Worm (Caenorhabditis elegans) whole organism, L3 larva: ENCODE data around the gene bus-17.

Experiments used
- R02D3.7 ChIP-seq: fragments of 150-350 bp; optimal IDR thresholded peaks from 2 replicates; lab custom pipeline; 2014; ENCODE audit warnings: missing biosample characterization, missing genetic modification characterization
- ceh-28 ChIP-seq: fragments of 150-350 bp; optimal IDR thresholded peaks from 2 replicates; lab custom pipeline; 2014; ENCODE audit warnings: missing biosample characterization, missing genetic modification reagents, missing genetic modification characterization
- daf-12 ChIP-seq: fragments of 150-350 bp; optimal IDR thresholded peaks from 2 replicates; lab custom pipeline; 2014; ENCODE audit warnings: missing biosample characterization, missing genetic modification reagents, missing genetic modification characterization
- fos-1 ChIP-seq: fragments of 150-350 bp; optimal IDR thresholded peaks from 2 replicates; lab custom pipeline; 2014; ENCODE audit warnings: missing biosample characterization, missing genetic modification characterization
- mdl-1 ChIP-seq: fragments of 150-350 bp; optimal IDR thresholded peaks from 2 replicates; lab custom pipeline; 2014; ENCODE audit warnings: missing biosample characterization, missing genetic modification characterization
- mml-1 ChIP-seq: fragments of 150-350 bp; sonication (generic microtip); optimal IDR thresholded peaks from 3 replicates; lab custom pipeline; 2014; ENCODE audit warnings: missing biosample characterization, missing genetic modification characterization
- nfya-1 ChIP-seq: sonication (generic microtip); optimal IDR thresholded peaks from 2 replicates; lab custom pipeline; 2017; ENCODE audit warnings: missing genetic modification characterization, mild to moderate bottlenecking, missing compliant biosample characterization, antibody characterized with exemption, moderate library complexity; ENCODE audit not compliant: insufficient read depth
- nhr-28 ChIP-seq: fragments of 150-350 bp; optimal IDR thresholded peaks from 2 replicates; lab custom pipeline; 2014; ENCODE audit warnings: missing biosample characterization, missing genetic modification characterization
- snpc-4 ChIP-seq: fragments of 150-350 bp; optimal IDR thresholded peaks from 2 replicates; lab custom pipeline; 2014; ENCODE audit warnings: missing biosample characterization, missing genetic modification characterization

bus-17 gene

DNA sequence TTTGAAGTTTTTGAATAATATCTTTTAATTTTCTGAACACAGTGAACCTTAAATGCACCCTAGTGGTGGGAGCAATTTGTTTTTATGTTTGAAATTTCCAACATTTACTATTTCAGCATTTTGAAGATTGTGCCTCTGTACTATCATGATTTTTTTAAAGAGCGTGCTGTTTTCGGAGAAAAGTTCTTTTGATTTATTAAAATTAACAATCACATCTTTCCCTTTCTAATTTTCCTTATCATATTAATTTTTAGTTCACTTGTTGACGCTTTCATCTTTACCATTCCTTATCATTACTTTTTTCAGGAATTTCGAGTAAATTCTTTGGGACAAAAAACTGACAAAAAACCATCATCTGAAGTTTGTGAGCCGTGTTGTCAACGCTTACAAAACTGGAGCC lies 58.2 kb downstream of the bus-17 start, which contains the start of gene nhr-48:
nhr-48 (plus strand) TSS at position 301 of the 400 bp plus-strand sequence.
- TF ChIP-seq mml-1 (tag; lab: Kevin White, UChicago), result no peak
- no peak for TF ChIP-seq R02D3.7 (tag; lab: Kevin White, UChicago)
- no peak for TF ChIP-seq fos-1 (tag; lab: Kevin White, UChicago)
- no peak for TF ChIP-seq mdl-1 (tag; lab: Kevin White, UChicago)
- TF ChIP-seq daf-12, result no peak
- TF ChIP-seq nhr-28 (tag; lab: Kevin White, UChicago), result no peak
- no peak for TF ChIP-seq snpc-4 (tag; lab: Kevin White, UChicago)
- TF ChIP-seq ceh-28 (tag; lab: Kevin White, UChicago), result no peak
- no peak for TF ChIP-seq nfya-1 (tag; lab: Kevin White, UChicago)
